Fruit fly (Drosophila melanogaster): ENCODE data around the gene CG31495.

Gene CG31495

dm6 chr3R:13789617-13790277 lies 50.0 kb downstream of the CG31495 start:
- TF ChIP-seq Vsx2 (GFP tag; optimal IDR thresholded peaks at IDR 0.05; ENCODE audit: partially characterized antibody) (no peak), Dif (GFP tag; optimal IDR thresholded peaks at IDR 0.05; ENCODE audit: partially characterized antibody) (peak; percentile 36)

- TF ChIP-seq Myc (optimal IDR thresholded peaks at IDR 0.05) (no peak), CrebA (GFP tag; optimal IDR thresholded peaks at IDR 0.05; ENCODE audit: borderline replicate concordance) (no peak), Sp1 (GFP tag; optimal IDR thresholded peaks at IDR 0.05) (no peak), jim (GFP tag; optimal IDR thresholded peaks at IDR 0.05) (no peak), woc (GFP tag; optimal IDR thresholded peaks at IDR 0.05) (no peak), rgr (GFP tag; optimal IDR thresholded peaks at IDR 0.05) (no peak), OdsH (GFP tag; optimal IDR thresholded peaks at IDR 0.05) (no peak), Dfd (GFP tag; optimal IDR thresholded peaks at IDR 0.05) (no peak), sage (GFP tag; optimal IDR thresholded peaks at IDR 0.05) (no peak), Vsx2 (GFP tag; optimal IDR thresholded peaks at IDR 0.05; ENCODE audit: partially characterized antibody) (no peak), Abd-B (GFP tag; optimal IDR thresholded peaks at IDR 0.05) (no peak), usp (GFP tag; optimal IDR thresholded peaks at IDR 0.05) (no peak)
These were observed 51.1 kb downstream of the CG31495 start for dm6 chr3R:13788672-13789071.

All from whole organism, wandering third instar larva.